Worm (Caenorhabditis elegans) whole organism, L4 larva: ENCODE data around the gene W02B12.12.
A peak's percentile ranks its signal among the peaks of the same experiment; 100 is the strongest.

Experiments used
- D1046.2 ChIP-seq: fragments of 200-800 bp; sonication (Bioruptor generic); IDR thresholded peaks from 2 replicates; pipeline ENCODE4 v1.3.6; 2022; ENCODE audit warnings: missing genetic modification characterization, missing compliant biosample characterization
- F49E8.2 ChIP-seq: sonication (generic microtip); optimal IDR thresholded peaks from 2 replicates; lab custom pipeline; 2016; ENCODE audit warnings: missing compliant biosample characterization, mild to moderate bottlenecking, missing genetic modification characterization, borderline replicate concordance
- R02D3.7 ChIP-seq: fragments of 150-350 bp; sonication (generic microtip); optimal IDR thresholded peaks from 3 replicates; lab custom pipeline; 2014; ENCODE audit warnings: missing biosample characterization, missing genetic modification characterization
- T26A8.4 ChIP-seq: fragments of 200-800 bp; sonication (Bioruptor generic); IDR thresholded peaks from 2 replicates; pipeline ENCODE4 v1.3.6; 2022; ENCODE audit warnings: missing genetic modification characterization, missing compliant biosample characterization
- Y48G9A.11 ChIP-seq: fragments of 200-800 bp; sonication (Bioruptor generic); IDR thresholded peaks from 2 replicates; pipeline ENCODE4 v1.3.6; 2022; ENCODE audit warnings: missing genetic modification reagents, missing genetic modification characterization, missing compliant biosample characterization
- aha-1 ChIP-seq: fragments of 150-350 bp; peaks from one replicate; lab custom pipeline; 2014; ENCODE audit warnings: missing biosample characterization, missing genetic modification characterization
- aly-2 ChIP-seq: sonication (generic microtip); optimal IDR thresholded peaks from 2 replicates; lab custom pipeline; 2018; ENCODE audit warnings: missing biosample characterization, missing genetic modification characterization
- ama-1 ChIP-seq: fragments of 150-350 bp; optimal IDR thresholded peaks from 2 replicates; lab custom pipeline; 2014; ENCODE audit warnings: inconsistent platforms, mixed read lengths
- ceh-20 ChIP-seq: fragments of 200-800 bp; sonication (Bioruptor generic); IDR thresholded peaks from 2 replicates; pipeline ENCODE4 v1.3.6; 2022; ENCODE audit warnings: missing genetic modification reagents, missing genetic modification characterization, missing compliant biosample characterization
- ces-1 ChIP-seq: fragments of 150-350 bp; sonication (generic microtip); optimal IDR thresholded peaks from 4 replicates; lab custom pipeline; 2014; ENCODE audit warnings: missing biosample characterization, missing genetic modification reagents, missing genetic modification characterization
- daf-16 ChIP-seq, 3 experiments: sonication (generic microtip); optimal IDR thresholded peaks; 2 replicates each; lab custom pipeline; 2016 to 2017; ENCODE audit warnings: missing genetic modification characterization in 3 of 3, missing genetic modification reagents in 3 of 3, mild to moderate bottlenecking in 2 of 3, missing compliant biosample characterization in 2 of 3, missing biosample characterization in 1 of 3, moderate library complexity in 1 of 3
- dmd-6 ChIP-seq: fragments of 200-800 bp; sonication (Bioruptor generic); IDR thresholded peaks from 2 replicates; pipeline ENCODE4 v1.3.6; 2022; ENCODE audit warnings: missing genetic modification reagents, missing genetic modification characterization, missing compliant biosample characterization
- duxl-1 ChIP-seq: sonication (generic microtip); optimal IDR thresholded peaks from 2 replicates; lab custom pipeline; 2016; ENCODE audit warnings: mild to moderate bottlenecking, missing genetic modification characterization, moderate library complexity, missing compliant biosample characterization; ENCODE audit not compliant: poor library complexity
- dve-1 ChIP-seq: sonication (generic microtip); optimal IDR thresholded peaks from 2 replicates; lab custom pipeline; 2017; ENCODE audit warnings: antibody characterized with exemption, mild to moderate bottlenecking, missing genetic modification characterization, missing compliant biosample characterization; ENCODE audit not compliant: insufficient read depth
- fkh-10 ChIP-seq: fragments of 150-350 bp; optimal IDR thresholded peaks from 2 replicates; lab custom pipeline; 2014; ENCODE audit warnings: missing biosample characterization, missing genetic modification reagents, missing genetic modification characterization
- hif-1 ChIP-seq, 2 experiments: sonication (generic microtip); optimal IDR thresholded peaks; 2 replicates each; lab custom pipeline; 2016 to 2017; ENCODE audit warnings: missing compliant biosample characterization in 2 of 2, missing genetic modification characterization in 2 of 2, missing genetic modification reagents in 2 of 2, missing genotype in 2 of 2, mild to moderate bottlenecking in 1 of 2
- hlh-11 ChIP-seq: fragments of 200-800 bp; sonication (Bioruptor generic); optimal IDR thresholded peaks from 2 replicates; lab custom pipeline; 2018; ENCODE audit warnings: mild to moderate bottlenecking, missing genetic modification characterization, missing compliant biosample characterization
- hlh-30 ChIP-seq: sonication (generic microtip); optimal IDR thresholded peaks from 2 replicates; lab custom pipeline; 2017; ENCODE audit warnings: antibody characterized with exemption, mild to moderate bottlenecking, missing genetic modification characterization, missing compliant biosample characterization; ENCODE audit not compliant: insufficient read depth
- lin-1 ChIP-seq: fragments of 200-800 bp; sonication (Bioruptor generic); IDR thresholded peaks from 2 replicates; pipeline ENCODE4 v1.3.6; 2022; ENCODE audit warnings: missing genetic modification reagents, missing genetic modification characterization, missing compliant biosample characterization
- lin-38 ChIP-seq: fragments of 200-800 bp; sonication (Bioruptor generic); IDR thresholded peaks from 2 replicates; pipeline ENCODE4 v1.3.6; 2022; ENCODE audit warnings: missing genetic modification reagents, missing genetic modification characterization, missing compliant biosample characterization
- lsy-2 ChIP-seq, 2 experiments: fragments of 150-350 bp in 1 of 2; sonication (generic microtip) in 1 of 2; optimal IDR thresholded peaks; 2 replicates each; lab custom pipeline; 2014 to 2017; ENCODE audit warnings: missing biosample characterization in 2 of 2, missing genetic modification characterization in 2 of 2
- mdt-29 ChIP-seq: fragments of 200-800 bp; sonication (Bioruptor generic); IDR thresholded peaks from 2 replicates; pipeline ENCODE4 v1.3.6; 2022; ENCODE audit warnings: missing genetic modification reagents, missing genetic modification characterization, missing compliant biosample characterization
- mep-1 ChIP-seq: fragments of 150-350 bp; sonication (generic microtip); optimal IDR thresholded peaks from 3 replicates; lab custom pipeline; 2014; ENCODE audit warnings: missing biosample characterization, missing genetic modification characterization
- mes-2 ChIP-seq: sonication (generic microtip); optimal IDR thresholded peaks from 2 replicates; lab custom pipeline; 2016; ENCODE audit warnings: missing genotype, mild to moderate bottlenecking, missing genetic modification characterization, missing compliant biosample characterization; ENCODE audit not compliant: poor library complexity, severe bottlenecking
- mxl-2 ChIP-seq: fragments of 200-800 bp; sonication (Bioruptor generic); conservative IDR thresholded peaks from 2 replicates; pipeline ENCODE4 v1.3.6; 2022; ENCODE audit warnings: missing genetic modification reagents, missing genetic modification characterization, missing compliant biosample characterization
- nhr-11 ChIP-seq: fragments of 150-350 bp; optimal IDR thresholded peaks from 2 replicates; lab custom pipeline; 2014; ENCODE audit warnings: missing biosample characterization, missing genetic modification characterization
- nhr-28 ChIP-seq: fragments of 150-350 bp; optimal IDR thresholded peaks from 2 replicates; lab custom pipeline; 2014; ENCODE audit warnings: missing biosample characterization, missing genetic modification characterization
- nhr-41 ChIP-seq: fragments of 200-800 bp; sonication (Bioruptor generic); IDR thresholded peaks from 2 replicates; pipeline ENCODE4 v1.3.6; 2022; ENCODE audit warnings: missing genetic modification reagents, missing genetic modification characterization, missing compliant biosample characterization
- nhr-77 ChIP-seq: fragments of 150-350 bp; optimal IDR thresholded peaks from 2 replicates; lab custom pipeline; 2014; ENCODE audit warnings: missing biosample characterization, missing genetic modification characterization
- pqm-1 ChIP-seq: sonication (generic microtip); optimal IDR thresholded peaks from 2 replicates; lab custom pipeline; 2017; ENCODE audit warnings: missing biosample characterization, missing genetic modification characterization
- spr-3 ChIP-seq: fragments of 200-800 bp; sonication (Bioruptor generic); optimal IDR thresholded peaks from 2 replicates; lab custom pipeline; 2018; ENCODE audit warnings: mild to moderate bottlenecking, missing genetic modification characterization, missing compliant biosample characterization
- unc-130 ChIP-seq: sonication (generic microtip); optimal IDR thresholded peaks from 2 replicates; lab custom pipeline; 2016; ENCODE audit warnings: missing genetic modification reagents, missing genetic modification characterization, missing compliant biosample characterization
- unc-39 ChIP-seq: sonication (generic microtip); optimal IDR thresholded peaks from 2 replicates; lab custom pipeline; 2017; ENCODE audit warnings: missing biosample characterization, missing genetic modification characterization
- vab-7 ChIP-seq: fragments of 200-800 bp; sonication (Bioruptor generic); IDR thresholded peaks from 2 replicates; pipeline ENCODE4 v1.3.6; 2022; ENCODE audit warnings: missing genetic modification reagents, missing genetic modification characterization, missing compliant biosample characterization
- ztf-7 ChIP-seq: fragments of 150-350 bp; optimal IDR thresholded peaks from 2 replicates; lab custom pipeline; 2014; ENCODE audit warnings: missing biosample characterization, missing genetic modification characterization

Gene W02B12.12

DNA sequence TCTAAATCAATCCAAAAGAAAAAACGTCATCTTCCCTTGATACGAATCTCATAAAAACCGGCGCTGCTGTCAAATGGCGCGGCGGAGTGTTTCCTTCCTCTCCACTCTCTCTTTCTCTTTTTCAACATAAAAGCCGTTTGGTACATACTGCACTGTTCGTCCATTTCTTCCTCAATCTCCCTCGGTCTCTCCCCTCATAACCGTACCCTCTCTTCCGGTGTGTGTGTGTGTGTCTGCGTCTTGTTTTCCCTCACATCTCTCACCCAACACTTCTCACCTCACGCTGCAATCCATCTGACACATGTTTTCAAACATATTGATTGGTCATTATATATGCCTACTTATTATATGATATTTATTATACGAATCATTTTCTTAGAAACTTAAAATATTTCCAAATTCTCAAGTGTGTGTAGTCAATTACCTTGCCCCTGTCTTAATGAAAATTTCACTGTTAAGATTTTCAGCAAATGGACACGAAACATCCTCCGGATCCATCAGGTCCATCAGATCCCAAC, 14.5 kb downstream of the W02B12.12 start, which contains the start of the genes aars-1 and rga-1 (continued):
- TF ChIP-seq vab-7 (GFP tag; lab: Robert Waterston, UW) (no peak), spr-3 (GFP tag; lab: Kevin White, UChicago) (no peak), unc-39 (no peak), aly-2 (no peak)

- TF ChIP-seq mes-2 (peak; percentile 76), R02D3.7 (peak; percentile 72), mxl-2 (GFP tag; lab: Robert Waterston, UW) (no peak), unc-130 (GFP tag; lab: Kevin White, UChicago) (peak; percentile 5)
- TF ChIP-seq, all 104 proteins: peak for 3
Observed at ce11 chrII:11463899-11464298, 15.1 kb downstream of the W02B12.12 start.

DNA sequence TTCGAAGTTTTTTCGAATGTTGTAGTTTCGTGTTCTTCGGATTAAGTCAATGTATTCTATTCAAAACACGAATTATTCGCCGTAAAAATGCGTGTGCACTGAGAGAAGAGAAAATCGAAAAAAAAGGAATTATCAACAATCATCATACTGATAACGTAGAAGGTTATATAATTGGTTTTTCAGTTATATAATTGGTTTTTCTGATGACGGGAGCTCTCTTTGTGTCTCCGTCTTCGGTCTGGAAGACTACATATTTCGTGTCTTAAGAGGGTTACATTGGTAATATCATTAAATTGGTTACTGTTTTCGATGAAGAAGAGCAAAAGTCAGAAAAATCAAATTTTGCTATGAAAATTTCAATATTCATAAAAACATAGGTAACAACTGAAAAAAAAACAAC, 19.1 kb downstream of the W02B12.12 start:
- TF ChIP-seq nhr-77 (peak; percentile 11), spr-3 (GFP tag; lab: Kevin White, UChicago) (no peak), fkh-10 (GFP tag; lab: Kevin White, UChicago) (no peak), lsy-2 (tag; optimal IDR thresholded peaks at IDR 0.05; lab: Kevin White, UChicago) (no peak), ztf-7 (tag; lab: Kevin White, UChicago) (no peak), dve-1 (tag; lab: Kevin White, UChicago) (peak; percentile 39), nhr-28 (tag; lab: Kevin White, UChicago) (peak; percentile 75), hlh-30 (tag; lab: Kevin White, UChicago) (no peak), daf-16 (GFP tag; optimal IDR thresholded peaks at IDR 0.05; lab: Kevin White, UChicago) (no peak), daf-16 (tag; optimal IDR thresholded peaks at IDR 0.05; lab: Kevin White, UChicago) (peak; percentile 43), pqm-1 (tag; lab: Kevin White, UChicago) (peak; percentile 54), aly-2 (no peak), lin-38 (GFP tag; lab: Robert Waterston, UW) (peak; percentile 20; the same call in 1 of the 2 replicates), ces-1 (GFP tag; lab: Kevin White, UChicago) (no peak), dmd-6 (GFP tag; lab: Robert Waterston, UW) (peak; percentile 27; the same call in 1 of the 2 replicates), unc-39 (no peak), aha-1 (tag; lab: Kevin White, UChicago) (peak; percentile 12), D1046.2 (GFP tag; lab: Robert Waterston, UW) (no peak), ceh-20 (GFP tag; lab: Robert Waterston, UW) (no peak), lin-1 (no peak), ama-1 (lab: Kevin White, UChicago) (no peak), Y48G9A.11 (GFP tag; lab: Robert Waterston, UW) (no peak), F49E8.2 (tag; lab: Kevin White, UChicago) (no peak), hlh-11 (tag; lab: Kevin White, UChicago) (peak; percentile 40)

ce11 chrII:11455715-11456114, 23.3 kb downstream of the W02B12.12 start:
- TF ChIP-seq hif-1 (tag; optimal IDR thresholded peaks at IDR 0.05; lab: Kevin White, UChicago) (no peak), T26A8.4 (GFP tag; lab: Robert Waterston, UW) (no peak), mdt-29 (GFP tag; lab: Robert Waterston, UW) (no peak), mep-1 (peak; percentile 5), mes-2 (peak; percentile 25), unc-39 (no peak), nhr-11 (tag; lab: Kevin White, UChicago) (no peak), duxl-1 (tag; lab: Kevin White, UChicago) (no peak), F49E8.2 (tag; lab: Kevin White, UChicago) (no peak), lin-38 (GFP tag; lab: Robert Waterston, UW) (peak; percentile 30), nhr-41 (GFP tag; lab: Robert Waterston, UW) (no peak)
